Fruit fly (Drosophila melanogaster) S2 (cell line): Measurements from ENCODE around the gene Cyp4d14.

ENCODE experiments used
- CG8478 ChIP-seq: fragments of >200 bp; optimal IDR thresholded peaks from 2 replicates; lab custom pipeline; 2018
- CTCF ChIP-seq, 2 experiments: fragments of >200 bp; optimal IDR thresholded peaks; 2 replicates each; lab custom pipeline; 2018

Cyp4d14 gene

dm6 chrX:2196086-2196732 lies 21.1 kb upstream of the Cyp4d14 start:
- TF ChIP-seq CG8478 (no peak), CTCF (optimal IDR thresholded peaks at IDR 0.05; lab: Kevin White, UChicago) (no peak)

DNA sequence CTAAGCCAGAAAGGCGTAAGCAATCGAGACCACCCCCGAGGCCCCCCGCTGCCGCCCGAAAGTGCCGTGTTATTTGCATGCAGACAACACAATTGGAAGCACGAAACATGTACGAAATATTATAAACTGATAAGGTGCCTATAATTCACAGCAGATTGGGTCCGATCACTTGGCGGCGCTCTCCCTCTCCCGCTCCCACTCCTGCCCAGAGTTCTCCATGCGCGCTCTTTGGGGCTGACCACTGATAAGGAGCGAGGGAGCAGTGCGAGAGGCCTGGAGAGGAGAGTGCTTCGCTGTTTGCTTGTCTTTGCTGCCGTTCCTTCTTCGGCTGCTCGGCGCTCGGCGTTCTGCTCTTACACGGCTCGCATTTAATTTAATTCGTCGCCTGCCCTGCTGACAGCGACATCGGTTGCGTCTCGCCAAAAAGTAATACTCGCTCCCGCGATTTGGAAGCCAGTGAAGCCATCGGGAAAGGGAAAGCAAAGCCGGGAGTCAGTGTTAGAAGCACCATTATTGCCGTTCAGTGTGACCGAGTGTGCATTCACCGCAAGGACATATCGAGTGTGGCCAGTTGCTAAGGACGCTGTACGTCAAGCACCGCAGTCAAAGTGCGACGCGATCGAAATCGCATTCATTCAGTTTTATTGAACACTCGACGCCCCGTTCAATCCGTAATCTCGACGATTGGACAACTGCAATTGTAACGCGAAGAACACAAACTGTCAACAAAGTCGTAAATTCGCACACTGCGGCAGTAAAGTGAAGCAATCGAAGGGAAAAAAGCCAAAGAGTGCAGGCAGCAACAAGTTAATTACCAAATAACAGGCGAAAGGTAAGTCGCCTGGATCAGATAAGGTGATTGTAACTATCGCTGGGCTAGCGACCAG lies 19.3 kb upstream of the Cyp4d14 start:
- TF ChIP-seq CTCF (optimal IDR thresholded peaks at IDR 0.05; lab: Kevin White, UChicago): no peak
- no peak for TF ChIP-seq CG8478

DNA sequence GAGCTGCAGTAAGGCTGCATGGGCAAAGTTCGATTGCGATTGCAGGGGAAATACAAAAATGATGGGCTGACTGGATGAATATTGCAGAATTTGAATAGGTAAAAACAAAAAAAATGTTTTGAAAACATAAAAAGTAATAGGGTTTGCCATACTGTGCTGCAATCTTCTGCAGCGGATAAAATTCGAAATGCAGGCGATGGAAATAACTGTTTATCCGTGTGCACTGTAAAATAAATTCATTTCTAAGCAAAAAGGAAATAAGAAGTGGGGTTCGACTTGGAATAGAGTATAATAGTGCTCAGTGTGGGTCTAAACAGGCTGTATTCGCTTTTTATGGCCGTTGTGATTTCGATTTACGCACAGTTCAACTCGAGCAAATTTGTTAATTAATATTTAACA lies 18.7 kb upstream of the Cyp4d14 start, which contains the start of gene CG14053:
CG14053 (minus strand) TSS at position 101 of the 399 bp plus-strand sequence.
- TF ChIP-seq CTCF (optimal IDR thresholded peaks at IDR 0.05; lab: Kevin White, UChicago) (no peak), CG8478 (no peak)

DNA sequence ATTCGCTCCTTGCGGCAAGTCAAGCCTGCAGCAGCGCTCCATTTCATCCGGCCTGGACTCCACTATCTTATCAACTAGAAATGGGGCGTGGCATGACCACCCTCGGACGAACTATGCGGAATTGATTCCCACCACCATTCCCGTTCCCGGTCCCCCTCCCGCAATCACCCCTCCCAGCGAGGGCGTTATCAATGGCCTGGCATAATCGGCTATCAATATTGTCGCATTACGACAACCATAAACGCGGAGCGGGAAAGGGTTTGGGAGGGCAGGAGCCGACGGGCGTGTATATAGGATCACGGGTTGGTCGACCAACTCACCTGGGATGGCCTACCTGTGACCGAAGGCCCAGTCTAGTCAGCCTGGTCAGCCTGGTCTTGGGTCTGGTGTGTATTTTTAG lies 18.0 kb upstream of the Cyp4d14 start:
- no peak for TF ChIP-seq CG8478
- no peak for TF ChIP-seq CTCF (optimal IDR thresholded peaks at IDR 0.05; lab: Kevin White, UChicago)

DNA sequence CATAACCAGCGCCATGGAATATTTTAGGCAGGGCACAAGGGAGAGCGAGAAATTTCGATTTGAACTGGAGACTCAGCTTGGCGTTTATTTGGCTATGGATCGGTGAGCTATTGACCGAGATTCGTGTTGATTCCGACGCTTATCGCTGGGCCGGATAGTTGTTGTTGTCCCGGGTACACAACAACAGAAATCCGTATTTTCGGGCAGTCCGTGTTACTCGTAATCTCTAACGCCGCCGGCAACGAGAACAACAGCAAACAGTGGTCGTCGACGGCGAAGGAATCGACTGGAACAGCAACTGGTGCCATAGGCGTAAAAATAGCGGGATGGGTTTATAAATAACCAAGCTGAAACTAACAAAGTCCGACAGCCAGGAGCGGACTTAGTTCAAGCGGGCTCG lies 16.8 kb upstream of the Cyp4d14 start:
- TF ChIP-seq CG8478: no peak
- TF ChIP-seq CTCF (optimal IDR thresholded peaks at IDR 0.05; lab: Kevin White, UChicago): no peak

- no peak for TF ChIP-seq CG8478
These were observed 13.8 kb upstream of the Cyp4d14 start, which contains the start of gene Mct1 for dm6 chrX:2188888-2189287. Gene Mct1, plus strand, starts transcription at chrX:2189188.

- no peak for TF ChIP-seq CG8478
- TF ChIP-seq CTCF (optimal IDR thresholded peaks at IDR 0.05; lab: Kevin White, UChicago): no peak
These were observed 12.4 kb upstream of the Cyp4d14 start, which contains the start of gene CG3457 for dm6 chrX:2187520-2187919. Gene CG3457, plus strand, starts transcription at chrX:2187820.

DNA sequence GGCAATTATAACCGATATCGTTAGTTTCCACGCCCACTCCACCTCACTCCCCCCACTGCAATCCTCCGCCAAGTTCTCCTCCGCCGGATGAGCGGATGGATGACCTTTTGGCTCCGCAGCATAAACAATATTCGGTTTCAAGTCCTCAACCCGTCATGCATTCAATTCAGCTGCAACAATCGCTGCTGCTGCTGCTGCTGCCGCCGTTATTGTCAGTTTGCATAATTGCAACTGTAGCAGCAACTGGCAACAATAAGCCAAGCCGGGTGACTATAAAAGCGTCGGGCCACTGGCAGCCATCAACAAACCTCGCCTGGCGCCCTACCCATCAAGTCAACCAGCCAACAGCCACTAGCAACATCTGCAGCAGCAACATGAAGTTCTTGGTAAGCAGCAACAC lies 11.4 kb upstream of the Cyp4d14 start, which contains the start of gene CG17777:
CG17777 (plus strand) TSS at position 301 of the 400 bp plus-strand sequence.
- TF ChIP-seq CG8478: no peak

dm6 chrX:2184563-2184962 lies 9.4 kb upstream of the Cyp4d14 start, which contains the start of the genes Nmd3 and CG17776:
Gene Nmd3, minus strand, starts transcription at chrX:2184668.
Gene CG17776, plus strand, starts transcription at chrX:2184725.
- TF ChIP-seq CG8478: no peak
- no peak for TF ChIP-seq CTCF (optimal IDR thresholded peaks at IDR 0.05; lab: Kevin White, UChicago)

DNA sequence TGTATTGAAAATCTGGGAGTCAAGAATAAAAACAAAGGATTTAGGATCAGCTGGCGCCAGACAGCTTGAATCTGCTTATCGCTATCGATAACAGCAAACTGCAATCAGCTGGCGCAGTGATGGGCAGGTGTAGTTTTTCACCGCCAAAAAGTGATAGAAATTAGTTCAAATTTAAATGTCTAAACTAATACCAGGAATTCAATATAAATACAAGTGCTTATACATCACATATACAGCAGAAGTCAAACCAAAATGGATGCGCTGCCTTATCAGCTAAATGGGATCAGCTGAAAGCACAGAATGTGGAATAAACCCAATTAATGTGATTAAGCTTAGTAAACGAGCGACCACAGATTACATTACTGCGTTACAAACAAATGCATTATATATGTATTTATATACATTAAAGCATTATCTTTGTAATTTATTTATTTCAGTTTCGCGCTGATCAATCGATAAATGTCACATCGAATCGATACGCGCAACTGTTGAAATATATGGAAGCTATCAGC lies 5.7 kb upstream of the Cyp4d14 start, which contains the start of gene pn:
pn (plus strand) TSS at position 462 of the 512 bp plus-strand sequence.
- TF ChIP-seq CG8478 (no peak), CTCF (optimal IDR thresholded peaks at IDR 0.05; lab: Kevin White, UChicago) (no peak)

DNA sequence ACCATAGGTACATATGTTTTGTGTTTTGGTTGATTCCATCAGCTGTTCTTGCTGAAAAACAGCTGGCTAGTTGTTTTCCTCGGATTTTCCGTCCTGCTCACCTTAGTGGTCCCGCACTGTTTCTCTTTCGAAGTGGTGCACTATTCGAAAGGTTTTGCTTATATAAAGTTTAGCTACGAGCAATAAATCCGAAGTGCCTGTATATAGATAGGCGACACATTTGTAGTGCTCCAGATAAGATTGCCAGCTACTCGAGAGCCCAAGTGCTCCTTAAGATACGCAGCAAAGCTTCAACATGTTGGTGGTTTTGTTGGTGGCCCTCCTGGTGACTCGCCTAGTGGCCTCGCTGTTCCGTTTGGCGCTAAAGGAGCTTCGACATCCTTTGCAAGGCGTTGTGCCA lies 3.7 kb upstream of the Cyp4d14 start, which contains the start of gene Cyp4ae1:
Cyp4ae1 (plus strand) TSS at position 206 of the 400 bp plus-strand sequence.
- TF ChIP-seq CG8478 (no peak), CTCF (optimal IDR thresholded peaks at IDR 0.05; lab: Kevin White, UChicago) (no peak)

dm6 chrX:2175956-2176469 lies 898 bp upstream of the Cyp4d14 start, which contains the start of gene Cyp4d2:
Gene Cyp4d2, plus strand, starts transcription at chrX:2176006.
- TF ChIP-seq CG8478 (no peak), CTCF (optimal IDR thresholded peaks at IDR 0.05; lab: Kevin White, UChicago) (no peak)

DNA sequence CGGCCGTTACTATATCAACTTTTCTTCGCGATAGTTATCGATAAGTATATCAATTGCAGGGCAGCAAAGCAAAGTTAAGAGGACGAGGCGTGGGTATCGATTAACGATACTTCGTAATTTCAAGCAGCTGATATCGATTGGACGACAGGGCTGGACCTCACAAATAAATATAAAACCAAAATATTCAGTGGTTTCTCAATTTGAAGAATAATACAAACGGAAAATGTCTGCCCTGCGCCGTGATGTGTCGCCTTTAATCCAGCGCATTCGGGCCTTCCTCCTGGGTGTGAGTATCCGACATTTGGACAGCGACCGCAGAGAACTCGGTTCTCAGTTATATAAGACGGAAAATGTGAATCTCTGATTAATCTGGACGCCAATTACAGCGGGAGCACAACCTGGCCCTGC lies 2.7 kb downstream of the Cyp4d14 start, which contains the start of gene ND-B14.5A:
ND-B14.5A (plus strand) TSS at position 107 of the 408 bp plus-strand sequence.
- no peak for TF ChIP-seq CTCF (optimal IDR thresholded peaks at IDR 0.05; lab: Kevin White, UChicago)
- no peak for TF ChIP-seq CG8478

dm6 chrX:2170424-2170823 lies 4.7 kb downstream of the Cyp4d14 start:
- no peak for TF ChIP-seq CTCF (optimal IDR thresholded peaks at IDR 0.05; lab: Kevin White, UChicago)
- no peak for TF ChIP-seq CG8478

DNA sequence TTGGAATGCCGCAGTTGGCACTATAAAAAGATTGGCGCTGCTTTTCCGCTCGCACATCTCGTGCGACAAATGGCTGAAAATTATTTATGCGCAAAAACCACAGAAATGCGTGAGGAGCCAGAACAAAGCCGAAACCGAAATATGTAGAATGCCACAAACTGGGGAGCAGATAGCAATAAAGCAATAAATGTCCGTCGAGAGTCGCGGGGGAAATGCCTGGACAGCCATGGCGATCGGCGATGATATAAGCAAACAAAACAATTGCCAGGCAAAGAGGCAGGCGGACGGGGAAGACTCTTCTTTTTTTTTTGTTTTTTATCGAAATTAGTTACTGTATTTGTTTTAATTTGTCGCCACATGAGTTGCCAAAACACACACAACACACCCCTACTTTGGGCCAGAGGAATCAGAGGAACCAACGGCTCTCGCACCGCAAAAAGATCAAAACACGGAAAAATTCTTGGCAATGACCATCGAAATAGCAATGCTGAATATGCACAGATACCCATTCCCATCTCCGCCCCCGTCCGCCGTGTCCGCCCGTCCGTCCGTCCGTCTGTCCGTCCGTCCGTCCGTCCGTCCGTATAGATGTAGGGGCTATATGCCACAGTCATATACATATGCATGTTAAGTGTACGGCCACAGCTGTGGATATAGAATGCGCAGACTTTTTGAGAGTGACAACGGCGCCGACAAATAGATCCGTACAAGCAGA lies 6.5 kb downstream of the Cyp4d14 start:
- no peak for TF ChIP-seq CG8478
- no peak for TF ChIP-seq CTCF (optimal IDR thresholded peaks at IDR 0.05; lab: Kevin White, UChicago)
